Fruit fly (Drosophila melanogaster): ENCODE data around the gene ND-13B.
A peak's percentile ranks its signal among the peaks of the same experiment; 100 is the strongest.

The ND-13B gene

dm6 chr3L:10693709-10694403 lies at the start of gene ND-13B (continued):
- TF ChIP-seq CG32006 (GFP tag; optimal IDR thresholded peaks at IDR 0.05), result no peak
- no peak for TF ChIP-seq CG8119 (GFP tag; IDR thresholded peaks at IDR 0.05)
- no peak for TF ChIP-seq salr (GFP tag; optimal IDR thresholded peaks at IDR 0.05)
- TF ChIP-seq Ets21C (GFP tag; optimal IDR thresholded peaks at IDR 0.05), result no peak
- TF ChIP-seq CG11294 (GFP tag; IDR thresholded peaks at IDR 0.05), result no peak
- no peak for TF ChIP-seq CG11902 (GFP tag; optimal IDR thresholded peaks at IDR 0.05)
- TF ChIP-seq CG10631 (GFP tag; optimal IDR thresholded peaks at IDR 0.05), result no peak

- TF ChIP-seq CG8319 (GFP tag; optimal IDR thresholded peaks at IDR 0.05), result no peak
- TF ChIP-seq eg (GFP tag; IDR thresholded peaks at IDR 0.05), result no peak; the same call in 2 of the 3 replicates
- TF ChIP-seq CG6808 (GFP tag; optimal IDR thresholded peaks at IDR 0.05), result peak; percentile 67
- peak; percentile 4 for TF ChIP-seq CG34406 (GFP tag; optimal IDR thresholded peaks at IDR 0.05)
- no peak for TF ChIP-seq CG11902 (GFP tag; optimal IDR thresholded peaks at IDR 0.05)
- TF ChIP-seq Hr38 (GFP tag; optimal IDR thresholded peaks at IDR 0.05), result no peak
- TF ChIP-seq topi (GFP tag; optimal IDR thresholded peaks at IDR 0.05), result no peak
- TF ChIP-seq CG31627 (GFP tag; optimal IDR thresholded peaks at IDR 0.05), result no peak
- TF ChIP-seq CG4318 (GFP tag; optimal IDR thresholded peaks at IDR 0.05), result no peak
- peak; percentile 25 for TF ChIP-seq pdm3 (GFP tag; optimal IDR thresholded peaks at IDR 0.05)
- TF ChIP-seq CG6854 (GFP tag; optimal IDR thresholded peaks at IDR 0.05), result peak; percentile 75
- no peak for TF ChIP-seq CG6276 (GFP tag; optimal IDR thresholded peaks at IDR 0.05)
- peak; percentile 0 for TF ChIP-seq Ets96B (tag; optimal IDR thresholded peaks at IDR 0.05)
- TF ChIP-seq Eip93F (GFP tag; optimal IDR thresholded peaks at IDR 0.05), result no peak
- peak; percentile 77 for TF ChIP-seq Eip78C (GFP tag)
- peak; percentile 29 for TF ChIP-seq vri (GFP tag; optimal IDR thresholded peaks at IDR 0.05)
- TF ChIP-seq CG10631 (GFP tag; optimal IDR thresholded peaks at IDR 0.05), result no peak
- TF ChIP-seq dac (GFP tag; optimal IDR thresholded peaks at IDR 0.05), result no peak
- no peak for TF ChIP-seq salr (GFP tag; optimal IDR thresholded peaks at IDR 0.05)
- TF ChIP-seq acj6 (GFP tag; optimal IDR thresholded peaks at IDR 0.05), result no peak
- no peak for TF ChIP-seq lz (GFP tag; optimal IDR thresholded peaks at IDR 0.05)
- no peak for TF ChIP-seq Smox (GFP tag; optimal IDR thresholded peaks at IDR 0.05)
- no peak for TF ChIP-seq CG32006 (GFP tag; optimal IDR thresholded peaks at IDR 0.05)
- no peak for TF ChIP-seq net (GFP tag; optimal IDR thresholded peaks at IDR 0.05)
- peak; percentile 14 for TF ChIP-seq dsx (GFP tag; optimal IDR thresholded peaks at IDR 0.05; ENCODE audit: poor library complexity, severe bottlenecking)
- no peak for TF ChIP-seq Blimp-1 (GFP tag; optimal IDR thresholded peaks at IDR 0.05)
- no peak for TF ChIP-seq cyc (GFP tag; optimal IDR thresholded peaks at IDR 0.05)
- peak; percentile 66 for TF ChIP-seq Lpt (GFP tag; optimal IDR thresholded peaks at IDR 0.05)
- TF ChIP-seq Met (GFP tag; optimal IDR thresholded peaks at IDR 0.05), result peak; percentile 14
- TF ChIP-seq spab (GFP tag; optimal IDR thresholded peaks at IDR 0.05), result peak; percentile 22
- TF ChIP-seq esn (GFP tag; optimal IDR thresholded peaks at IDR 0.05), result no peak
- peak; percentile 72 for TF ChIP-seq CG6163 (GFP tag; IDR thresholded peaks at IDR 0.05)
- TF ChIP-seq CG6792 (GFP tag; optimal IDR thresholded peaks at IDR 0.05), result no peak
- TF ChIP-seq fd85E (GFP tag; optimal IDR thresholded peaks at IDR 0.05), result peak; percentile 3
- TF ChIP-seq CG8632 (GFP tag; optimal IDR thresholded peaks at IDR 0.05), result peak; percentile 12
- peak; percentile 44 for TF ChIP-seq Sox14 (GFP tag; optimal IDR thresholded peaks at IDR 0.05)
- no peak for TF ChIP-seq CG11762 (GFP tag; optimal IDR thresholded peaks at IDR 0.05; ENCODE audit: insufficient read depth)
- no peak for TF ChIP-seq OdsH (GFP tag; optimal IDR thresholded peaks at IDR 0.05)
- TF ChIP-seq CG15336 (GFP tag; IDR thresholded peaks at IDR 0.05), result peak; percentile 37; the same call in 1 of the 2 replicates
- TF ChIP-seq Eip75B (GFP tag; optimal IDR thresholded peaks at IDR 0.05), result no peak
- TF ChIP-seq Hr4 (GFP tag; optimal IDR thresholded peaks at IDR 0.05), result no peak
- no peak for TF ChIP-seq CG11294 (GFP tag; IDR thresholded peaks at IDR 0.05)
- TF ChIP-seq Sox15 (GFP tag; optimal IDR thresholded peaks at IDR 0.05), result no peak
- no peak for TF ChIP-seq achi (GFP tag; optimal IDR thresholded peaks at IDR 0.05)
- TF ChIP-seq Ets21C (GFP tag; optimal IDR thresholded peaks at IDR 0.05), result no peak
- TF ChIP-seq CG10669 (GFP tag; optimal IDR thresholded peaks at IDR 0.05), result no peak
- no peak for TF ChIP-seq CG1621 (tag; optimal IDR thresholded peaks at IDR 0.05)
- TF ChIP-seq fkh (GFP tag; optimal IDR thresholded peaks at IDR 0.05), result peak; percentile 1
Observed at dm6 chr3L:10742813-10743212, 48.9 kb upstream of the ND-13B start.

Data from whole organism, prepupa.